Worm (Caenorhabditis elegans) whole organism, young adult: ENCODE results near the gene C25D7.9.

Source experiments
- F23B12.7 ChIP-seq: sonication (generic microtip); optimal IDR thresholded peaks from 2 replicates; lab custom pipeline; 2017; ENCODE audit warnings: missing genetic modification characterization, mild to moderate bottlenecking, missing compliant biosample characterization, antibody characterized with exemption, moderate library complexity; ENCODE audit not compliant: insufficient read depth
- F49E8.2 ChIP-seq: sonication (generic microtip); optimal IDR thresholded peaks from 3 replicates; lab custom pipeline; 2017; ENCODE audit warnings: missing genetic modification characterization, mild to moderate bottlenecking, missing compliant biosample characterization, antibody characterized with exemption, moderate library complexity; ENCODE audit not compliant: insufficient read depth
- F55B11.4 ChIP-seq: sonication (generic microtip); optimal IDR thresholded peaks from 2 replicates; lab custom pipeline; 2016; ENCODE audit warnings: missing compliant biosample characterization, missing genetic modification characterization, borderline replicate concordance; ENCODE audit not compliant: insufficient read depth
- Y53F4B.3 ChIP-seq: fragments of 200-800 bp; sonication (Bioruptor generic); IDR thresholded peaks from 2 replicates; pipeline ENCODE4 v1.3.6; 2022; ENCODE audit warnings: missing genetic modification reagents, missing genetic modification characterization, missing compliant biosample characterization
- akir-1 ChIP-seq: fragments of 200-800 bp; sonication (Bioruptor generic); optimal IDR thresholded peaks from 2 replicates; lab custom pipeline; 2018; ENCODE audit warnings: mild to moderate bottlenecking, missing genetic modification characterization, moderate library complexity, missing compliant biosample characterization
- dox-1 ChIP-seq: fragments of 200-800 bp; sonication (Bioruptor generic); IDR thresholded peaks from 2 replicates; pipeline ENCODE4 v1.3.6; 2022; ENCODE audit warnings: missing genetic modification reagents, missing genetic modification characterization, missing compliant biosample characterization
- nhr-90 ChIP-seq: sonication (generic microtip); optimal IDR thresholded peaks from 2 replicates; lab custom pipeline; 2016; ENCODE audit warnings: missing genotype, mild to moderate bottlenecking, missing genetic modification characterization, missing compliant biosample characterization
- rpc-1 ChIP-seq, 2 experiments: fragments of 150-350 bp in 1 of 2; sonication (generic microtip) in 1 of 2; optimal IDR thresholded peaks; 2 replicates each; lab custom pipeline; 2014 to 2018; ENCODE audit warnings: missing biosample characterization in 1 of 2, missing genetic modification characterization in 1 of 2, missing genetic modification reagents in 1 of 2, missing genotype in 1 of 2
- tbp1 ChIP-seq: fragments of 200-800 bp; sonication (Bioruptor generic); optimal IDR thresholded peaks from 2 replicates; lab custom pipeline; 2018; ENCODE audit warnings: mild to moderate bottlenecking, missing genetic modification characterization, missing compliant biosample characterization

ce11 chrV:15067165-15067564 lies 2.2 kb downstream of the C25D7.9 start, which contains the start of gene C25D7.10:
- no peak for TF ChIP-seq rpc-1 (optimal IDR thresholded peaks at IDR 0.05; lab: Kevin White, UChicago)
- TF ChIP-seq rpc-1 (tag; optimal IDR thresholded peaks at IDR 0.05; lab: Kevin White, UChicago): no peak
- TF ChIP-seq Y53F4B.3 (GFP tag; lab: Robert Waterston, UW): no peak
- no peak for TF ChIP-seq tbp1
- no peak for TF ChIP-seq akir-1 (GFP tag; lab: Kevin White, UChicago)
- TF ChIP-seq F49E8.2 (tag; lab: Kevin White, UChicago): no peak
- no peak for TF ChIP-seq nhr-90 (tag; lab: Kevin White, UChicago)
- TF ChIP-seq dox-1 (GFP tag; lab: Robert Waterston, UW): no peak
- TF ChIP-seq F23B12.7: no peak
- no peak for TF ChIP-seq F55B11.4 (tag; lab: Kevin White, UChicago)
